Worm (Caenorhabditis elegans): ENCODE measurements around the gene lips-5.

Gene lips-5

DNA sequence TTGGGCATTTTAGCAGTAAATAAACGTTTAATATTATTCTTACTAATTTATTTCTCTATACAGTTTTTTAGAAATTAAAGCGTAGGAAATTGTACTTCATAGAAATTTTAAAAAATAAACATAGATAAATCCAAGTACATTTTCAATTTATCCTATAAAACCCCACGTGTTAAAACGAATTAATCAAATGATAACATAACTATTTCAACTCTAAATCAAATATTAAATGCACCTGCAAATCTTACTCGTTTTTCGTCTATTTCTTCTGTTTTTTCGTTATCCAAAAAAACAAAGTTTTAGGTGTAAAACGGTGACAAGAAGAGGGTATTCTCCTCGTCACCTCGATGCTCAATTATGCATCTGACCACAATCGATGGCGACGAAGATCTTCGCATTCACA, 38.5 kb downstream of the lips-5 start, which contains the start of gene K01A6.6:
TSS of gene K01A6.6 (plus strand) at position 301 of the 400 bp plus-strand sequence.
- TF ChIP-seq nhr-2 (tag; optimal IDR thresholded peaks at IDR 0.05) (no peak), sptf-1 (tag; optimal IDR thresholded peaks at IDR 0.05) (no peak), mab-5 (tag; optimal IDR thresholded peaks at IDR 0.05) (no peak), ces-1 (GFP tag; optimal IDR thresholded peaks at IDR 0.05) (no peak), ceh-83 (GFP tag; optimal IDR thresholded peaks at IDR 0.05) (no peak), tbx-8 (GFP tag; optimal IDR thresholded peaks at IDR 0.05) (no peak), elt-1 (tag; optimal IDR thresholded peaks at IDR 0.05; ENCODE audit: borderline replicate concordance, insufficient read depth) (no peak), cnd-1 (tag; optimal IDR thresholded peaks at IDR 0.05) (no peak)

DNA sequence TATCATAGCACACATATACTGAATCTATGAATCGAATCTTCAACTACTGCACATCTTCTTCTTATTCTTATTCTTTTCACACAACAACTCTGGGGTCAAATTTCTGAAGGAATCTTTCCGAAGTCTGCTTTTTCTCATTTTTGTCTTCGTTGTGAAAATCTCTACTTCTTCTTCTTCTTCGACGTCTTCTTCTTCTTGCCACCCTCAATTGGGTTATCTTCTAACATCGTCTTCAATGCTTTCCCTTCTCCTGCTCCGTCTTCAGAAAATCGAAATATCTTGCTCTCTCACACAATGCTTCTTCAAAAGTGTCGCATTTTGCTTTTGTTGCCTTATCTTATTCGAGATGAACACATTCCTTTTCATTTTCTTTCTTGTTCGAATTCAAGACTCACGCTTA, 50.3 kb downstream of the lips-5 start:
- TF ChIP-seq ceh-39 (tag; optimal IDR thresholded peaks at IDR 0.05), result no peak
- TF ChIP-seq ces-1 (GFP tag; optimal IDR thresholded peaks at IDR 0.05), result peak; percentile 94

DNA sequence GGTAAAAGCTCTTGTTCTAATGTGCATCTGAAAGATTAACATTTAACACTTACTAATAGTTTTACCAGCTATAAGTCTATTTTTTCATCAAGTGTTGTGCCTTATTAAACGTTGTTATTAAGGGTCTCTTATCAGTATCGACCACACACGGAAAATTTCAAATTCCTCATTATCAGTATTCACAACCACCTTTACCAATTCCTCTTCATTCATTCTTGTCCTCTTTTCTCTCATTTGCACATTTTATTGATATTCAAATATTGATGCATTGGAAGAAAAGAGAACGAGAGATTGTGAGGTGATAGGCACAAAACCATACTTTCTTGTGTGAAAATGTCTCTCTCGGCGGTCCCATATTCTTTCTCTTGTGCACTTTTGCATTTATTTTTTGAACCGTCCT, 51.7 kb downstream of the lips-5 start:
- TF ChIP-seq pha-4 (tag; optimal IDR thresholded peaks at IDR 0.05) (no peak), unc-39 (tag; optimal IDR thresholded peaks at IDR 0.05) (no peak), tbx-8 (GFP tag; optimal IDR thresholded peaks at IDR 0.05) (no peak), mep-1 (tag; optimal IDR thresholded peaks at IDR 0.05) (no peak), lin-32 (GFP tag; optimal IDR thresholded peaks at IDR 0.05) (no peak), M03D4.4 (tag; optimal IDR thresholded peaks at IDR 0.05) (no peak), unc-62 (GFP tag; optimal IDR thresholded peaks at IDR 0.05) (no peak), zip-8 (tag; optimal IDR thresholded peaks at IDR 0.05) (no peak), blmp-1 (tag; optimal IDR thresholded peaks at IDR 0.05) (no peak), nhr-28 (tag; optimal IDR thresholded peaks at IDR 0.05) (no peak), ceh-83 (GFP tag; optimal IDR thresholded peaks at IDR 0.05) (no peak), unc-120 (tag; optimal IDR thresholded peaks at IDR 0.05; ENCODE audit: poor library complexity, severe bottlenecking) (no peak), nhr-76 (tag; optimal IDR thresholded peaks at IDR 0.05) (no peak), lsy-2 (tag; optimal IDR thresholded peaks at IDR 0.05) (no peak), ham-2 (GFP tag; optimal IDR thresholded peaks at IDR 0.05) (no peak), mab-5 (tag; optimal IDR thresholded peaks at IDR 0.05) (no peak), ceh-43 (GFP tag; optimal IDR thresholded peaks at IDR 0.05) (no peak), lin-13 (tag; optimal IDR thresholded peaks at IDR 0.05) (no peak), ceh-39 (tag; optimal IDR thresholded peaks at IDR 0.05) (no peak), nhr-237 (tag; optimal IDR thresholded peaks at IDR 0.05) (no peak)

DNA sequence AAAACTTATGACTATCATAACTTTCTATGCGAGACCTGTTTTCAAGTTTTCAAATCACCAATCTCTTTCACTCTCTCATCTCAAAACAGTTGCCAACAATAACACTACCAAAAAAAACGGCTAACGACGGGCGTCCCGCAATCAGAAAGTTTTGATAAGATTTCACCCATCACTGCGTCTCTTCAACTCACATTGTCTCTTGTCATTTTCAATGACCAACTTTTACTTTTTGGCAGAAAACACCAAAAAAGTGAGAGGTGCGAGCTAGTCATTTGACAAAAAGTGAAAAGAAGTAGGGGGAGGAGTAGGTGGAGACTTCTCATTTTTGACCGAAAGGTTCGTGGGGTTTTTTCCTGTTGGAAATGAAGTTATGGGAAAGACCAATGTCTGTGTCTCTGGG, 54.9 kb downstream of the lips-5 start:
- TF ChIP-seq sem-2 (GFP tag; optimal IDR thresholded peaks at IDR 0.05), result no peak
- no peak for TF ChIP-seq ham-2 (GFP tag; optimal IDR thresholded peaks at IDR 0.05)
- peak; percentile 47 for TF ChIP-seq blmp-1 (tag; optimal IDR thresholded peaks at IDR 0.05)
- no peak for TF ChIP-seq lin-13 (tag; optimal IDR thresholded peaks at IDR 0.05)
